Fruit fly (Drosophila melanogaster) whole organism, embryonic: ENCODE results near the gene CG46387.

Experiments
- Abd-B ChIP-seq: fragments of 200-800 bp; sonication (Bioruptor generic); optimal IDR thresholded peaks from 2 replicates; lab custom pipeline; 2018; ENCODE audit warnings: missing biosample characterization, mild to moderate bottlenecking, missing genetic modification characterization, moderate library complexity
- Atf-2 ChIP-seq: fragments of 200-800 bp; sonication (Bioruptor generic); optimal IDR thresholded peaks from 2 replicates; lab custom pipeline; 2016; ENCODE audit warnings: missing biosample characterization, missing genetic modification characterization
- Awh ChIP-seq: fragments of 200-800 bp; sonication (Bioruptor generic); IDR thresholded peaks from 2 replicates; pipeline ENCODE4, ENCODE4 v1.3.6; 2022; ENCODE audit warnings: missing biosample characterization, missing genetic modification characterization
- B-H2 ChIP-seq: fragments of 200-800 bp; sonication (Bioruptor generic); optimal IDR thresholded peaks from 2 replicates; lab custom pipeline; 2018; ENCODE audit warnings: missing biosample characterization, mild to moderate bottlenecking, missing genetic modification characterization
- CG10959 ChIP-seq: fragments of 200-800 bp; sonication (Bioruptor generic); IDR thresholded peaks from 2 replicates; pipeline ENCODE4 v1.3.6; 2022; ENCODE audit warnings: missing biosample characterization, missing genetic modification characterization
- CG11398 ChIP-seq: fragments of 200-800 bp; sonication (Bioruptor generic); optimal IDR thresholded peaks from 2 replicates; lab custom pipeline; 2016; ENCODE audit warnings: missing biosample characterization, missing genetic modification characterization
- CG12942 ChIP-seq: fragments of 200-800 bp; sonication (Bioruptor generic); optimal IDR thresholded peaks from 3 replicates; lab custom pipeline; 2016; ENCODE audit warnings: missing biosample characterization, missing genetic modification characterization
- CG14050 ChIP-seq: fragments of 200-800 bp; sonication (Bioruptor generic); IDR thresholded peaks from 3 replicates; pipeline ENCODE4 v1.3.6; 2022; ENCODE audit warnings: missing biosample characterization, missing genetic modification characterization
- CG15601 ChIP-seq: fragments of 200-800 bp; sonication (Bioruptor generic); optimal IDR thresholded peaks from 3 replicates; lab custom pipeline; 2019; ENCODE audit warnings: missing biosample characterization, mild to moderate bottlenecking, missing genetic modification characterization, moderate library complexity
- CG1603 ChIP-seq: fragments of 200-800 bp; sonication (Bioruptor generic); optimal IDR thresholded peaks from 2 replicates; lab custom pipeline; 2019; ENCODE audit warnings: missing biosample characterization, mild to moderate bottlenecking, missing genetic modification characterization, moderate library complexity
- CG16779 ChIP-seq: fragments of 200-800 bp; sonication (Bioruptor generic); IDR thresholded peaks from 2 replicates; pipeline ENCODE4 v1.3.6; 2022; ENCODE audit warnings: missing biosample characterization, missing genetic modification characterization
- CG17186 ChIP-seq: fragments of 200-800 bp; sonication (Bioruptor generic); optimal IDR thresholded peaks from 3 replicates; lab custom pipeline; 2017; ENCODE audit warnings: missing biosample characterization, missing genetic modification reagents, missing genetic modification characterization
- CG17385 ChIP-seq: fragments of 200-800 bp; sonication (Bioruptor generic); optimal IDR thresholded peaks from 3 replicates; lab custom pipeline; 2018; ENCODE audit warnings: missing biosample characterization, mild to moderate bottlenecking, missing genetic modification characterization
- CG17612 ChIP-seq: fragments of 200-800 bp; sonication (Bioruptor generic); IDR thresholded peaks from 2 replicates; pipeline ENCODE4 v1.3.6; 2022; ENCODE audit warnings: missing biosample characterization, missing genetic modification characterization
- CG3838 ChIP-seq: fragments of 200-800 bp; sonication (Bioruptor generic); optimal IDR thresholded peaks from 3 replicates; lab custom pipeline; 2016; ENCODE audit warnings: missing biosample characterization, missing genetic modification characterization
- CG4328 ChIP-seq: fragments of 200-800 bp; sonication (Bioruptor generic); optimal IDR thresholded peaks from 3 replicates; lab custom pipeline; 2017; ENCODE audit warnings: missing biosample characterization, missing genetic modification reagents, missing genetic modification characterization
- CG5180 ChIP-seq: fragments of 200-800 bp; sonication (Bioruptor generic); optimal IDR thresholded peaks from 3 replicates; lab custom pipeline; 2017; ENCODE audit warnings: missing biosample characterization, missing genetic modification characterization, mild to moderate bottlenecking, moderate library complexity, missing genetic modification reagents
- CG8089 ChIP-seq: fragments of 200-800 bp; sonication (Bioruptor generic); optimal IDR thresholded peaks from 3 replicates; lab custom pipeline; 2016; ENCODE audit warnings: missing biosample characterization, missing genetic modification characterization
- CG8924 ChIP-seq: fragments of 200-800 bp; optimal IDR thresholded peaks from 3 replicates; lab custom pipeline; 2019; ENCODE audit warnings: missing biosample characterization, mild to moderate bottlenecking, missing genetic modification characterization, moderate library complexity
- CTCF ChIP-seq: fragments of 200-800 bp; sonication (Bioruptor generic); optimal IDR thresholded peaks from 2 replicates; lab custom pipeline; 2017; ENCODE audit warnings: missing biosample characterization, mild to moderate bottlenecking, missing genetic modification characterization, moderate library complexity
- Camta ChIP-seq: fragments of 200-800 bp; sonication (Bioruptor generic); optimal IDR thresholded peaks from 2 replicates; lab custom pipeline; 2016; ENCODE audit warnings: missing biosample characterization, missing genetic modification characterization
- CkIIα-i1 ChIP-seq: fragments of 200-800 bp; sonication (Bioruptor generic); IDR thresholded peaks from 2 replicates; pipeline ENCODE4 v1.3.6; 2022; ENCODE audit warnings: missing biosample characterization, missing genetic modification characterization
- CrebB ChIP-seq: fragments of 200-800 bp; sonication (Bioruptor generic); optimal IDR thresholded peaks from 3 replicates; lab custom pipeline; 2018; ENCODE audit warnings: missing biosample characterization, mild to moderate bottlenecking, missing genetic modification characterization
- Dip2 ChIP-seq: fragments of 200-800 bp; sonication (Bioruptor generic); IDR thresholded peaks from 2 replicates; pipeline ENCODE4 v1.3.6; 2022; ENCODE audit warnings: missing biosample characterization, missing genetic modification characterization
- ERR ChIP-seq: fragments of 200-800 bp; sonication (Bioruptor generic); optimal IDR thresholded peaks from 2 replicates; lab custom pipeline; 2016; ENCODE audit warnings: missing biosample characterization, missing genetic modification characterization
- Fer1 ChIP-seq: fragments of 200-800 bp; sonication (Bioruptor generic); optimal IDR thresholded peaks from 2 replicates; lab custom pipeline; 2017; ENCODE audit warnings: missing biosample characterization, mild to moderate bottlenecking, missing genetic modification characterization
- HLH54F ChIP-seq: fragments of 200-800 bp; sonication (Bioruptor generic); optimal IDR thresholded peaks from 3 replicates; lab custom pipeline; 2016; ENCODE audit warnings: missing biosample characterization, missing genetic modification characterization
- MESR4 ChIP-seq: fragments of 200-800 bp; sonication (Bioruptor generic); optimal IDR thresholded peaks from 2 replicates; lab custom pipeline; 2018; ENCODE audit warnings: missing biosample characterization, mild to moderate bottlenecking, missing genetic modification characterization, moderate library complexity
- Mad ChIP-seq: fragments of 200-800 bp; sonication (Bioruptor generic); optimal IDR thresholded peaks from 2 replicates; lab custom pipeline; 2016; ENCODE audit warnings: missing biosample characterization, missing genetic modification characterization
- Neu2 ChIP-seq: fragments of 200-800 bp; sonication (Bioruptor generic); optimal IDR thresholded peaks from 3 replicates; lab custom pipeline; 2016; ENCODE audit warnings: missing biosample characterization, missing genetic modification characterization, borderline replicate concordance
- Scr ChIP-seq: fragments of 200-800 bp; sonication (Bioruptor generic); IDR thresholded peaks from 2 replicates; pipeline ENCODE4 v1.3.6; 2022; ENCODE audit warnings: missing biosample characterization, missing genetic modification characterization; ENCODE audit not compliant: partially characterized antibody
- TFAM ChIP-seq: fragments of 200-800 bp; sonication (Bioruptor generic); optimal IDR thresholded peaks from 2 replicates; lab custom pipeline; 2017; ENCODE audit warnings: missing biosample characterization, missing genetic modification characterization, inconsistent platforms
- ash1 ChIP-seq: fragments of 200-800 bp; sonication (Bioruptor generic); optimal IDR thresholded peaks from 2 replicates; lab custom pipeline; 2018; ENCODE audit warnings: missing biosample characterization, mild to moderate bottlenecking, missing genetic modification characterization
- crc ChIP-seq: fragments of 200-800 bp; sonication (Bioruptor generic); optimal IDR thresholded peaks from 2 replicates; lab custom pipeline; 2016; ENCODE audit warnings: missing biosample characterization, missing genetic modification characterization
- cwo ChIP-seq: fragments of 200-800 bp; sonication (Bioruptor generic); optimal IDR thresholded peaks from 3 replicates; lab custom pipeline; 2017; ENCODE audit warnings: missing biosample characterization, missing genetic modification characterization, mild to moderate bottlenecking, moderate library complexity, missing genetic modification reagents
- disco-r ChIP-seq: fragments of 200-800 bp; sonication (Bioruptor generic); optimal IDR thresholded peaks from 2 replicates; lab custom pipeline; 2016; ENCODE audit warnings: missing biosample characterization, missing genetic modification characterization
- esg ChIP-seq: fragments of 200-800 bp; sonication (Bioruptor generic); conservative IDR thresholded peaks from 2 replicates; pipeline ENCODE4 v1.3.6; 2022; ENCODE audit warnings: missing biosample characterization, missing genetic modification characterization
- fd102C ChIP-seq: fragments of 200-800 bp; sonication (Bioruptor generic); optimal IDR thresholded peaks from 2 replicates; lab custom pipeline; 2018; ENCODE audit warnings: missing biosample characterization, mild to moderate bottlenecking, missing genetic modification characterization, moderate library complexity
- fd3F ChIP-seq: fragments of 200-800 bp; sonication (Bioruptor generic); optimal IDR thresholded peaks from 2 replicates; lab custom pipeline; 2018; ENCODE audit warnings: missing biosample characterization, mild to moderate bottlenecking, missing genetic modification characterization, moderate library complexity
- ftz-f1 ChIP-seq: fragments of 200-800 bp; sonication (Bioruptor generic); optimal IDR thresholded peaks from 2 replicates; lab custom pipeline; 2016; ENCODE audit warnings: missing biosample characterization, missing genetic modification characterization
- mirr ChIP-seq: fragments of 200-800 bp; sonication (Bioruptor generic); optimal IDR thresholded peaks from 3 replicates; lab custom pipeline; 2018; ENCODE audit warnings: missing biosample characterization, mild to moderate bottlenecking, missing genetic modification characterization
- nom ChIP-seq: fragments of 200-800 bp; sonication (Bioruptor generic); optimal IDR thresholded peaks from 2 replicates; lab custom pipeline; 2017; ENCODE audit warnings: missing biosample characterization, missing genetic modification characterization, mild to moderate bottlenecking, moderate library complexity, missing genetic modification reagents
- oc ChIP-seq: fragments of 200-800 bp; sonication (Bioruptor generic); optimal IDR thresholded peaks from 2 replicates; lab custom pipeline; 2018; ENCODE audit warnings: missing biosample characterization, mild to moderate bottlenecking, missing genetic modification characterization, moderate library complexity
- prd ChIP-seq, 3 experiments: fragments of >200 bp in 2 of 3; fragments of 200-800 bp in 1 of 3; sonication (Bioruptor generic) in 1 of 3; optimal IDR thresholded peaks in 2 of 3; IDR thresholded peaks in 1 of 3; 2 replicates in 2 of 3; 3 replicates in 1 of 3; pipeline versions ENCODE4 v1.3.6 to Lab custom; 2017 to 2022; ENCODE audit warnings: missing biosample characterization in 1 of 3, missing genetic modification characterization in 1 of 3
- repo ChIP-seq: fragments of 200-800 bp; sonication (Bioruptor generic); optimal IDR thresholded peaks from 2 replicates; lab custom pipeline; 2016; ENCODE audit warnings: missing biosample characterization, missing genetic modification characterization
- sim ChIP-seq: fragments of 200-800 bp; sonication (Bioruptor generic); IDR thresholded peaks from 2 replicates; pipeline ENCODE4 v1.3.6; 2022; ENCODE audit warnings: missing biosample characterization, missing genetic modification characterization
- sisA ChIP-seq: fragments of 200-800 bp; sonication (Bioruptor generic); IDR thresholded peaks from 2 replicates; pipeline ENCODE4 v1.3.6; 2022; ENCODE audit warnings: missing biosample characterization, missing genetic modification characterization
- vfl ChIP-seq: fragments of 200-800 bp; sonication (Bioruptor generic); optimal IDR thresholded peaks from 2 replicates; lab custom pipeline; 2016; ENCODE audit warnings: missing biosample characterization, missing genetic modification characterization
- wek ChIP-seq: fragments of 200-800 bp; sonication (Bioruptor generic); optimal IDR thresholded peaks from 3 replicates; lab custom pipeline; 2018; ENCODE audit warnings: missing biosample characterization, mild to moderate bottlenecking, missing genetic modification characterization, moderate library complexity
- zen ChIP-seq: fragments of 200-800 bp; sonication (Bioruptor generic); optimal IDR thresholded peaks from 3 replicates; lab custom pipeline; 2018; ENCODE audit warnings: missing biosample characterization, mild to moderate bottlenecking, missing genetic modification characterization, moderate library complexity

The CG46387 gene

dm6 chr3L:9864275-9865052 lies 34.0 kb upstream of the CG46387 start, which contains the start of the genes iPLA2-VIA and Ciz1 (continued):
- TF ChIP-seq Awh (GFP tag; lab: Robert Waterston, UW) (no peak), Camta (GFP tag; lab: Kevin White, UChicago) (no peak), cwo (GFP tag; lab: Kevin White, UChicago) (no peak), ftz-f1 (GFP tag; lab: Kevin White, UChicago) (no peak), disco-r (GFP tag; lab: Kevin White, UChicago) (no peak), fd3F (GFP tag; lab: Kevin White, UChicago) (no peak), repo (GFP tag; lab: Kevin White, UChicago) (no peak), Atf-2 (GFP tag; lab: Kevin White, UChicago) (no peak), prd (optimal IDR thresholded peaks at IDR 0.05; lab: Kevin White, UChicago) (no peak), prd (GFP tag; IDR thresholded peaks at IDR 0.05; lab: Robert Waterston, UW) (peak; percentile 45; the same call in 1 of the 3 replicates), MESR4 (GFP tag; lab: Kevin White, UChicago) (peak; percentile 56), Neu2 (no peak), zen (peak; percentile 48), Dip2 (no peak), TFAM (no peak), crc (GFP tag; lab: Kevin White, UChicago) (no peak), CG8924 (tag; lab: Kevin White, UChicago) (peak; percentile 50), CG16779 (GFP tag; lab: Robert Waterston, UW) (no peak), CG1603 (tag; lab: Kevin White, UChicago) (no peak), CG11398 (GFP tag; lab: Kevin White, UChicago) (no peak), CG3838 (GFP tag; lab: Kevin White, UChicago) (no peak), sim (no peak), esg (GFP tag; lab: Robert Waterston, UW) (no peak), oc (no peak), Abd-B (GFP tag; lab: Kevin White, UChicago) (no peak), CG10959 (GFP tag; lab: Robert Waterston, UW) (no peak), CG8089 (GFP tag; lab: Kevin White, UChicago) (no peak), CTCF (GFP tag; lab: Kevin White, UChicago) (no peak), ERR (GFP tag; lab: Kevin White, UChicago) (no peak), Scr (GFP tag; lab: Robert Waterston, UW) (peak; percentile 89), vfl (GFP tag; lab: Kevin White, UChicago) (peak; percentile 13), CkIIα-i1 (GFP tag; lab: Robert Waterston, UW) (no peak), CG15601 (tag; lab: Kevin White, UChicago) (no peak), CG12942 (GFP tag; lab: Kevin White, UChicago) (no peak), CG17186 (GFP tag; lab: Kevin White, UChicago) (peak; percentile 28), CG5180 (no peak), CG4328 (GFP tag; lab: Kevin White, UChicago) (no peak), B-H2 (GFP tag; lab: Kevin White, UChicago) (no peak), fd102C (GFP tag; lab: Kevin White, UChicago) (no peak), CG17612 (GFP tag; lab: Robert Waterston, UW) (no peak), CrebB (tag; lab: Kevin White, UChicago) (no peak), Fer1 (GFP tag; lab: Kevin White, UChicago) (no peak), ash1 (GFP tag; lab: Kevin White, UChicago) (no peak), wek (GFP tag; lab: Kevin White, UChicago) (no peak), sisA (no peak), HLH54F (GFP tag; lab: Kevin White, UChicago) (peak; percentile 1), Mad (no peak), mirr (GFP tag; lab: Kevin White, UChicago) (no peak), CG17385 (GFP tag; lab: Kevin White, UChicago) (no peak), nom (peak; percentile 16), CG14050 (GFP tag; lab: Robert Waterston, UW) (no peak)
